Fruit fly (Drosophila melanogaster) whole organism, embryonic: ENCODE data around the gene ZIPIC.

Source experiments
- Blimp-1 ChIP-seq: fragments of 200-800 bp; sonication (Bioruptor generic); optimal IDR thresholded peaks from 3 replicates; lab custom pipeline; 2018; ENCODE audit warnings: missing biosample characterization, missing genetic modification characterization, mild to moderate bottlenecking, moderate library complexity, missing genetic modification reagents
- CG1024 ChIP-seq: fragments of 200-800 bp; sonication (Bioruptor generic); IDR thresholded peaks from 2 replicates; pipeline ENCODE4 v1.3.6; 2022; ENCODE audit warnings: missing biosample characterization, missing genetic modification characterization
- CG11085 ChIP-seq: fragments of 200-800 bp; sonication (Bioruptor generic); IDR thresholded peaks from 2 replicates; pipeline ENCODE4 v1.3.6; 2022; ENCODE audit warnings: missing biosample characterization, missing genetic modification characterization
- CG12659 ChIP-seq: fragments of 200-800 bp; sonication (Bioruptor generic); optimal IDR thresholded peaks from 3 replicates; lab custom pipeline; 2017; ENCODE audit warnings: mild to moderate bottlenecking, missing biosample characterization, missing genetic modification reagents, missing genetic modification characterization
- CG13894 ChIP-seq: fragments of 200-800 bp; sonication (Bioruptor generic); optimal IDR thresholded peaks from 3 replicates; lab custom pipeline; 2018; ENCODE audit warnings: missing biosample characterization, mild to moderate bottlenecking, missing genetic modification characterization, moderate library complexity
- CG14667 ChIP-seq: fragments of 200-800 bp; sonication (Bioruptor generic); IDR thresholded peaks from 2 replicates; pipeline ENCODE4 v1.3.6; 2022; ENCODE audit warnings: missing biosample characterization, missing genetic modification characterization
- CG14860 ChIP-seq: fragments of 200-800 bp; sonication (Bioruptor generic); IDR thresholded peaks from 3 replicates; pipeline ENCODE4 v1.3.6; 2022; ENCODE audit warnings: missing biosample characterization, missing genetic modification characterization; ENCODE audit not compliant: partially characterized antibody
- CG2116 ChIP-seq: fragments of 200-800 bp; sonication (Bioruptor generic); optimal IDR thresholded peaks from 3 replicates; lab custom pipeline; 2018; ENCODE audit warnings: missing biosample characterization, mild to moderate bottlenecking, missing genetic modification characterization
- CG31388 ChIP-seq: fragments of 200-800 bp; sonication (Bioruptor generic); optimal IDR thresholded peaks from 2 replicates; lab custom pipeline; 2016; ENCODE audit warnings: missing biosample characterization, missing genetic modification characterization
- CG32772 ChIP-seq: fragments of 200-800 bp; sonication (Bioruptor generic); IDR thresholded peaks from 2 replicates; pipeline ENCODE4 v1.3.6; 2022; ENCODE audit warnings: missing biosample characterization, missing genetic modification characterization
- CG34376 ChIP-seq: fragments of 200-800 bp; sonication (Bioruptor generic); optimal IDR thresholded peaks from 2 replicates; lab custom pipeline; 2018; ENCODE audit warnings: missing biosample characterization, mild to moderate bottlenecking, missing genetic modification characterization
- CG4360 ChIP-seq: fragments of 200-800 bp; sonication (Bioruptor generic); IDR thresholded peaks from 2 replicates; pipeline ENCODE4 v1.3.6; 2022; ENCODE audit warnings: missing biosample characterization, missing genetic modification characterization
- CG6683 ChIP-seq: fragments of 200-800 bp; sonication (Bioruptor generic); optimal IDR thresholded peaks from 2 replicates; lab custom pipeline; 2017; ENCODE audit warnings: missing biosample characterization, mild to moderate bottlenecking, missing genetic modification characterization, missing genetic modification reagents
- CG6791 ChIP-seq: fragments of 200-800 bp; sonication (Bioruptor generic); IDR thresholded peaks from 3 replicates; pipeline ENCODE4 v1.3.6; 2022; ENCODE audit warnings: missing biosample characterization, missing genetic modification characterization; ENCODE audit not compliant: partially characterized antibody
- CG7357 ChIP-seq: fragments of 200-800 bp; sonication (Bioruptor generic); IDR thresholded peaks from 3 replicates; pipeline ENCODE4 v1.3.6; 2022; ENCODE audit warnings: missing biosample characterization, missing genetic modification characterization
- CG8281 ChIP-seq: fragments of 200-800 bp; sonication (Bioruptor generic); optimal IDR thresholded peaks from 2 replicates; lab custom pipeline; 2018; ENCODE audit warnings: missing biosample characterization, mild to moderate bottlenecking, missing genetic modification characterization, moderate library complexity
- CG8924 ChIP-seq: fragments of 200-800 bp; optimal IDR thresholded peaks from 3 replicates; lab custom pipeline; 2019; ENCODE audit warnings: missing biosample characterization, mild to moderate bottlenecking, missing genetic modification characterization, moderate library complexity
- CG9215 ChIP-seq: fragments of 200-800 bp; sonication (Bioruptor generic); IDR thresholded peaks from 2 replicates; pipeline ENCODE4 v1.3.6; 2022; ENCODE audit warnings: missing biosample characterization, missing genetic modification characterization
- CG9932 ChIP-seq: fragments of 200-800 bp; sonication (Bioruptor generic); IDR thresholded peaks from 2 replicates; pipeline ENCODE4 v1.3.6; 2022; ENCODE audit warnings: missing biosample characterization, missing genetic modification characterization
- CTCF ChIP-seq: fragments of 200-800 bp; sonication (Bioruptor generic); optimal IDR thresholded peaks from 2 replicates; lab custom pipeline; 2017; ENCODE audit warnings: missing biosample characterization, mild to moderate bottlenecking, missing genetic modification characterization, moderate library complexity
- Dll ChIP-seq: fragments of 200-800 bp; sonication (Bioruptor generic); IDR thresholded peaks from 4 replicates; pipeline ENCODE4 v1.3.6; 2022; ENCODE audit warnings: missing biosample characterization, missing genetic modification characterization; ENCODE audit not compliant: partially characterized antibody
- Ets65A ChIP-seq: fragments of 200-800 bp; sonication (Bioruptor generic); peaks from one replicate; lab custom pipeline; 2016; ENCODE audit warnings: missing biosample characterization, missing genetic modification characterization
- H2.0 ChIP-seq: fragments of 200-800 bp; sonication (Bioruptor generic); IDR thresholded peaks from 2 replicates; pipeline ENCODE4 v1.3.6; 2022; ENCODE audit warnings: missing biosample characterization, missing genetic modification characterization
- HLH4C ChIP-seq: fragments of 200-800 bp; sonication (Bioruptor generic); IDR thresholded peaks from 3 replicates; pipeline ENCODE4 v1.3.6; 2022; ENCODE audit warnings: missing biosample characterization, missing genetic modification characterization; ENCODE audit not compliant: partially characterized antibody
- Hsf ChIP-seq: fragments of 200-800 bp; sonication (Bioruptor generic); optimal IDR thresholded peaks from 3 replicates; lab custom pipeline; 2016; ENCODE audit warnings: missing biosample characterization, missing genetic modification characterization
- NK7.1 ChIP-seq: fragments of 200-800 bp; sonication (Bioruptor generic); optimal IDR thresholded peaks from 3 replicates; lab custom pipeline; 2016; ENCODE audit warnings: missing biosample characterization, missing genetic modification characterization
- Pdp1 ChIP-seq, 2 experiments: fragments of 200-800 bp; sonication (Bioruptor generic); optimal IDR thresholded peaks; 3 replicates each; lab custom pipeline; 2016; ENCODE audit warnings: missing biosample characterization in 2 of 2, missing genetic modification characterization in 2 of 2, mild to moderate bottlenecking in 1 of 2, moderate library complexity in 1 of 2
- Scr ChIP-seq: fragments of 200-800 bp; sonication (Bioruptor generic); IDR thresholded peaks from 2 replicates; pipeline ENCODE4 v1.3.6; 2022; ENCODE audit warnings: missing biosample characterization, missing genetic modification characterization; ENCODE audit not compliant: partially characterized antibody
- Spps ChIP-seq: fragments of 200-800 bp; sonication (Bioruptor generic); optimal IDR thresholded peaks from 2 replicates; lab custom pipeline; 2018; ENCODE audit warnings: missing biosample characterization, mild to moderate bottlenecking, missing genetic modification characterization
- abd-A ChIP-seq: fragments of 200-800 bp; sonication (Bioruptor generic); optimal IDR thresholded peaks from 3 replicates; lab custom pipeline; 2019; ENCODE audit warnings: missing biosample characterization, mild to moderate bottlenecking, missing genetic modification characterization, moderate library complexity
- bbx ChIP-seq: fragments of 200-800 bp; sonication (Bioruptor generic); IDR thresholded peaks from 2 replicates; pipeline ENCODE4 v1.3.6; 2022; ENCODE audit warnings: missing biosample characterization, missing genetic modification characterization; ENCODE audit not compliant: partially characterized antibody
- chinmo ChIP-seq: fragments of 200-800 bp; sonication (Bioruptor generic); IDR thresholded peaks from 4 replicates; pipeline ENCODE4 v1.3.6; 2022; ENCODE audit warnings: missing biosample characterization, missing genetic modification characterization; ENCODE audit not compliant: partially characterized antibody
- ci ChIP-seq: fragments of 200-800 bp; sonication (Bioruptor generic); IDR thresholded peaks from 3 replicates; pipeline ENCODE4 v1.3.6; 2022; ENCODE audit warnings: missing biosample characterization, missing genetic modification characterization
- crol ChIP-seq: fragments of 200-800 bp; sonication (Bioruptor generic); IDR thresholded peaks from 2 replicates; pipeline ENCODE4 v1.3.6; 2022; ENCODE audit warnings: missing biosample characterization, missing genetic modification characterization
- ham ChIP-seq: fragments of 200-800 bp; sonication (Bioruptor generic); IDR thresholded peaks from 2 replicates; pipeline ENCODE4 v1.3.6; 2022; ENCODE audit warnings: missing biosample characterization, missing genetic modification characterization
- hb ChIP-seq: fragments of 200-800 bp; sonication (Bioruptor generic); IDR thresholded peaks from 3 replicates; pipeline ENCODE4 v1.3.6; 2022; ENCODE audit warnings: missing biosample characterization, missing genetic modification characterization; ENCODE audit not compliant: partially characterized antibody
- her ChIP-seq: fragments of 200-800 bp; sonication (Bioruptor generic); optimal IDR thresholded peaks from 2 replicates; lab custom pipeline; 2016; ENCODE audit warnings: missing biosample characterization, missing genetic modification characterization
- hth ChIP-seq: fragments of >200 bp; optimal IDR thresholded peaks from 2 replicates; lab custom pipeline; 2017; ENCODE audit warnings: inconsistent platforms
- ken ChIP-seq: fragments of 200-800 bp; sonication (Bioruptor generic); IDR thresholded peaks from 3 replicates; pipeline ENCODE4 v1.3.6; 2022; ENCODE audit warnings: missing biosample characterization, missing genetic modification characterization
- kni ChIP-seq: fragments of 200-800 bp; sonication (Bioruptor generic); optimal IDR thresholded peaks from 3 replicates; lab custom pipeline; 2017; ENCODE audit warnings: mild to moderate bottlenecking, missing biosample characterization, missing genetic modification reagents, missing genetic modification characterization
- knrl ChIP-seq: fragments of 200-800 bp; sonication (Bioruptor generic); IDR thresholded peaks from 3 replicates; pipeline ENCODE4 v1.3.6; 2022; ENCODE audit warnings: missing biosample characterization, missing genetic modification characterization; ENCODE audit not compliant: partially characterized antibody
- nerfin-2 ChIP-seq: fragments of 200-800 bp; sonication (Bioruptor generic); IDR thresholded peaks from 2 replicates; pipeline ENCODE4 v1.3.6; 2022; ENCODE audit warnings: missing biosample characterization, missing genetic modification characterization; ENCODE audit not compliant: partially characterized antibody
- otp ChIP-seq: fragments of 200-800 bp; sonication (Bioruptor generic); IDR thresholded peaks from 3 replicates; pipeline ENCODE4, ENCODE4 v1.3.6; 2022; ENCODE audit warnings: missing biosample characterization, missing genetic modification characterization
- pros ChIP-seq: fragments of 200-800 bp; sonication (Bioruptor generic); optimal IDR thresholded peaks from 3 replicates; lab custom pipeline; 2019; ENCODE audit warnings: missing biosample characterization, mild to moderate bottlenecking, missing genetic modification characterization, moderate library complexity
- salm ChIP-seq: fragments of 200-800 bp; sonication (Bioruptor generic); optimal IDR thresholded peaks from 2 replicates; lab custom pipeline; 2018; ENCODE audit warnings: missing biosample characterization, mild to moderate bottlenecking, missing genetic modification characterization
- sd ChIP-seq: fragments of 200-800 bp; sonication (Bioruptor generic); optimal IDR thresholded peaks from 3 replicates; lab custom pipeline; 2018; ENCODE audit warnings: missing biosample characterization, mild to moderate bottlenecking, missing genetic modification characterization, moderate library complexity
- sisA ChIP-seq: fragments of 200-800 bp; sonication (Bioruptor generic); IDR thresholded peaks from 2 replicates; pipeline ENCODE4 v1.3.6; 2022; ENCODE audit warnings: missing biosample characterization, missing genetic modification characterization
- unpg ChIP-seq: fragments of 200-800 bp; sonication (Bioruptor generic); optimal IDR thresholded peaks from 3 replicates; lab custom pipeline; 2018; ENCODE audit warnings: missing biosample characterization, mild to moderate bottlenecking, missing genetic modification characterization, moderate library complexity
- zfh2 ChIP-seq: fragments of 200-800 bp; sonication (Bioruptor generic); optimal IDR thresholded peaks from 2 replicates; lab custom pipeline; 2016; ENCODE audit warnings: missing biosample characterization, missing genetic modification characterization

The ZIPIC gene

dm6 chr3R:30060451-30061153 lies 23.9 kb upstream of the ZIPIC start:
- TF ChIP-seq Blimp-1 (GFP tag; lab: Kevin White, UChicago): no peak
- peak; percentile 83 for TF ChIP-seq sd (tag; lab: Kevin White, UChicago)
- peak; percentile 50; the same call in 2 of the 3 replicates for TF ChIP-seq HLH4C (GFP tag; lab: Robert Waterston, UW)
- TF ChIP-seq Hsf (GFP tag; lab: Kevin White, UChicago): no peak
- TF ChIP-seq kni (GFP tag; lab: Kevin White, UChicago): peak; percentile 76
- no peak for TF ChIP-seq CG12659 (GFP tag; lab: Kevin White, UChicago)
- no peak for TF ChIP-seq her (GFP tag; lab: Kevin White, UChicago)
- TF ChIP-seq CG34376 (GFP tag; lab: Kevin White, UChicago): peak; percentile 56
- TF ChIP-seq Spps (tag; lab: Kevin White, UChicago): no peak
- peak; percentile 19; the same call in 1 of the 3 replicates for TF ChIP-seq ci (GFP tag; lab: Robert Waterston, UW)
- no peak for TF ChIP-seq hth (lab: Kevin White, UChicago)
- no peak for TF ChIP-seq zfh2 (GFP tag; lab: Kevin White, UChicago)
- TF ChIP-seq CG11085: no peak
- TF ChIP-seq CG31388 (GFP tag; lab: Kevin White, UChicago): no peak
- no peak for TF ChIP-seq unpg
- no peak for TF ChIP-seq CG7357 (GFP tag; lab: Robert Waterston, UW)
- TF ChIP-seq Scr (GFP tag; lab: Robert Waterston, UW): 0 out of 2 replicates have a peak, but pooled peaks have one; percentile 30
- peak; percentile 90 for TF ChIP-seq abd-A
- peak in 1 of 2 experiments; percentile 88 for TF ChIP-seq Pdp1 (GFP tag; optimal IDR thresholded peaks at IDR 0.05; lab: Kevin White, UChicago)
- TF ChIP-seq CG1024 (GFP tag; lab: Robert Waterston, UW): no peak
- TF ChIP-seq hb: no peak
- TF ChIP-seq CG8281 (tag; lab: Kevin White, UChicago): no peak
- TF ChIP-seq CTCF (GFP tag; lab: Kevin White, UChicago): no peak
- TF ChIP-seq CG9932: no peak
- no peak for TF ChIP-seq knrl (GFP tag; lab: Robert Waterston, UW)
- no peak for TF ChIP-seq CG6683 (GFP tag; lab: Kevin White, UChicago)
- TF ChIP-seq CG2116 (GFP tag; lab: Kevin White, UChicago): peak; percentile 19
- TF ChIP-seq pros (GFP tag; lab: Kevin White, UChicago): no peak
- no peak for TF ChIP-seq ham (GFP tag; lab: Robert Waterston, UW)
- peak; percentile 64; the same call in 1 of the 3 replicates for TF ChIP-seq CG6791
- TF ChIP-seq CG14667 (GFP tag; lab: Robert Waterston, UW): no peak
- no peak for TF ChIP-seq CG8924 (tag; lab: Kevin White, UChicago)
- TF ChIP-seq salm (tag; lab: Kevin White, UChicago): no peak
- no peak for TF ChIP-seq CG9215 (GFP tag; lab: Robert Waterston, UW)
- TF ChIP-seq H2.0 (GFP tag; lab: Robert Waterston, UW): no peak
- TF ChIP-seq nerfin-2 (GFP tag; lab: Robert Waterston, UW): peak; percentile 47; the same call in 1 of the 2 replicates
- no peak for TF ChIP-seq sisA (GFP tag; lab: Robert Waterston, UW)
- TF ChIP-seq bbx (GFP tag; lab: Robert Waterston, UW): peak; percentile 47; the same call in 1 of the 2 replicates
- peak; percentile 94 for TF ChIP-seq crol
- TF ChIP-seq ken (GFP tag; lab: Robert Waterston, UW): 0 out of 3 replicates have a peak, but pooled peaks have one; percentile 26
- peak; percentile 96 for TF ChIP-seq chinmo (GFP tag; lab: Robert Waterston, UW)
- TF ChIP-seq otp (GFP tag; lab: Robert Waterston, UW): 0 out of 3 replicates have a peak, but pooled peaks have one; percentile 39
- peak; percentile 86 for TF ChIP-seq CG4360
- TF ChIP-seq CG13894 (tag; lab: Kevin White, UChicago): no peak
- TF ChIP-seq CG14860 (GFP tag; lab: Robert Waterston, UW): peak; percentile 46; the same call in 2 of the 3 replicates
- no peak for TF ChIP-seq NK7.1 (GFP tag; lab: Kevin White, UChicago)
- peak; percentile 9 for TF ChIP-seq Ets65A (GFP tag; lab: Kevin White, UChicago)
- TF ChIP-seq CG32772 (GFP tag; lab: Robert Waterston, UW): no peak
- TF ChIP-seq Dll (GFP tag; lab: Robert Waterston, UW): 0 out of 4 replicates have a peak, but pooled peaks have one; percentile 18
